Worm (Caenorhabditis elegans): ENCODE data around the gene ZC13.1.

ce11 chrX:927632-928031 is 50.6 kb downstream of the ZC13.1 start:
- TF ChIP-seq ztf-11 (tag; optimal IDR thresholded peaks at IDR 0.05) (no peak), lin-39 (tag; optimal IDR thresholded peaks at IDR 0.05) (no peak), ztf-4 (tag; optimal IDR thresholded peaks at IDR 0.05) (no peak), zag-1 (tag; optimal IDR thresholded peaks at IDR 0.05) (no peak), jun-1 (tag; optimal IDR thresholded peaks at IDR 0.05) (no peak), nhr-11 (tag; optimal IDR thresholded peaks at IDR 0.05) (no peak), nhr-237 (tag; optimal IDR thresholded peaks at IDR 0.05) (no peak), daf-12 (tag; optimal IDR thresholded peaks at IDR 0.05) (no peak), skn-1 (tag; optimal IDR thresholded peaks at IDR 0.05) (no peak), snpc-4 (tag; optimal IDR thresholded peaks at IDR 0.05) (no peak)
